Worm (Caenorhabditis elegans) whole organism, young adult: Measurements from ENCODE around the gene arx-5.

Experiments used
- F57C9.4 ChIP-seq: sonication (generic microtip); optimal IDR thresholded peaks from 2 replicates; lab custom pipeline; 2017; ENCODE audit warnings: mild to moderate bottlenecking, missing genetic modification characterization, missing compliant biosample characterization
- ceh-91 ChIP-seq: fragments of 200-800 bp; sonication (Bioruptor generic); IDR thresholded peaks from 2 replicates; pipeline ENCODE4 v1.3.6; 2022; ENCODE audit warnings: missing genetic modification reagents, missing genetic modification characterization, missing compliant biosample characterization
- egl-44 ChIP-seq: fragments of 200-800 bp; sonication (Bioruptor generic); IDR thresholded peaks from 2 replicates; pipeline ENCODE4 v1.3.6; 2022; ENCODE audit warnings: missing genetic modification reagents, missing genetic modification characterization, missing compliant biosample characterization
- egrh-3 ChIP-seq: fragments of 200-800 bp; sonication (Bioruptor generic); IDR thresholded peaks from 2 replicates; pipeline ENCODE4 v1.3.6; 2022; ENCODE audit warnings: missing genetic modification reagents, missing genetic modification characterization, missing compliant biosample characterization
- ets-4 ChIP-seq: fragments of 200-800 bp; sonication (Bioruptor generic); optimal IDR thresholded peaks from 2 replicates; lab custom pipeline; 2018; ENCODE audit warnings: mild to moderate bottlenecking, missing genetic modification characterization, missing compliant biosample characterization
- him-1 ChIP-seq: sonication (generic microtip); optimal IDR thresholded peaks from 2 replicates; lab custom pipeline; 2016; ENCODE audit warnings: missing genotype, missing genetic modification reagents, missing genetic modification characterization, missing compliant biosample characterization
- hlh-26 ChIP-seq: fragments of 200-800 bp; sonication (Bioruptor generic); conservative IDR thresholded peaks from 2 replicates; pipeline ENCODE4 v1.3.6; 2022; ENCODE audit warnings: missing genetic modification reagents, missing genetic modification characterization, missing compliant biosample characterization
- hrde-1 ChIP-seq: sonication (generic microtip); optimal IDR thresholded peaks from 2 replicates; lab custom pipeline; 2016; ENCODE audit warnings: missing genetic modification characterization, mild to moderate bottlenecking, missing compliant biosample characterization, moderate library complexity, missing genotype, missing genetic modification reagents, borderline replicate concordance
- lag-1 ChIP-seq: fragments of 200-800 bp; sonication (Bioruptor generic); IDR thresholded peaks from 2 replicates; pipeline ENCODE4 v1.3.6; 2022; ENCODE audit warnings: missing genetic modification reagents, missing genetic modification characterization, missing compliant biosample characterization
- madf-8 ChIP-seq: fragments of 200-800 bp; sonication (Bioruptor generic); conservative IDR thresholded peaks from 2 replicates; pipeline ENCODE4 v1.3.6; 2022; ENCODE audit warnings: missing genetic modification reagents, missing genetic modification characterization, missing compliant biosample characterization
- snpc-4 ChIP-seq, 5 experiments: fragments of 150-350 bp in 1 of 5; sonication (generic microtip) in 4 of 5; optimal IDR thresholded peaks; 2 replicates each; lab custom pipeline; 2014 to 2018; ENCODE audit warnings: missing genetic modification characterization in 5 of 5, missing biosample characterization in 3 of 5, antibody characterized with exemption in 2 of 5, mild to moderate bottlenecking in 2 of 5, missing compliant biosample characterization in 2 of 5, missing genotype in 2 of 5, moderate library complexity in 2 of 5, missing genetic modification reagents in 1 of 5
- tbp1 ChIP-seq: fragments of 200-800 bp; sonication (Bioruptor generic); optimal IDR thresholded peaks from 2 replicates; lab custom pipeline; 2018; ENCODE audit warnings: mild to moderate bottlenecking, missing genetic modification characterization, missing compliant biosample characterization
- ztf-18 ChIP-seq: sonication (generic microtip); optimal IDR thresholded peaks from 2 replicates; lab custom pipeline; 2016; ENCODE audit warnings: missing genotype, mild to moderate bottlenecking, missing genetic modification characterization, missing compliant biosample characterization

DNA sequence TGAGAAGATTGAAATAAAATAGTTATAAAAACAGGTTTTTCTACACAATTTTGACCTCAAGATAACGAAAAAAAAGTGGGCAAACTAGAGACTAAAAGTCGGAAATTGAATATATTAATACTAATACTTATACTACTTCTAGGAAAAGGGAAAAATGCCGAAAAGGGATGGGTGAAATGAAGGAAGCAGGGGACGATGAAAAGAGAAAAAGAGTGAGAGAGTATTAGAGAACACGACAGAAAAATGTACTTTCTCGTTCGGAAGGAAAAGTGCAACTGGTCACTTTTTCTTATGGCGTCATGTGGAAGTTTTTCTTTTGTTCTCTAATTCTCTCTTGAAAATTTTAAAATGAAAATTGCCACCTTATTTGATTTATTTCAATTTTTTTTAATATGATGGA, 23.4 kb upstream of the arx-5 start:
- no peak for TF ChIP-seq egl-44 (GFP tag; lab: Robert Waterston, UW)
- TF ChIP-seq ets-4 (GFP tag; lab: Kevin White, UChicago) = no peak
- no peak for TF ChIP-seq tbp1 (GFP tag; lab: Kevin White, UChicago)
- no peak for TF ChIP-seq madf-8 (GFP tag; lab: Robert Waterston, UW)
- no peak for TF ChIP-seq snpc-4 (GFP tag; optimal IDR thresholded peaks at IDR 0.05; lab: Kevin White, UChicago)
- TF ChIP-seq snpc-4 (tag; optimal IDR thresholded peaks at IDR 0.05; lab: Kevin White, UChicago) = no peak
- TF ChIP-seq lag-1 = no peak
- no peak for TF ChIP-seq him-1 (tag; lab: Kevin White, UChicago)
- no peak for TF ChIP-seq ztf-18 (tag; lab: Kevin White, UChicago)
- no peak for TF ChIP-seq egrh-3
- TF ChIP-seq hrde-1 = no peak
- TF ChIP-seq hlh-26 (GFP tag; lab: Robert Waterston, UW) = no peak
- TF ChIP-seq ceh-91 (GFP tag; lab: Robert Waterston, UW) = no peak
- TF ChIP-seq F57C9.4 (tag; lab: Kevin White, UChicago) = no peak
